Worm (Caenorhabditis elegans): ENCODE measurements around the gene K07C11.7.

ce11 chrV:8217661-8218265, 4.0 kb upstream of the K07C11.7 start, which contains the start of gene K07C11.8:
- TF ChIP-seq klf-2 (GFP tag; conservative IDR thresholded peaks at IDR 0.05) (no peak), flt-1 (GFP tag; IDR thresholded peaks at IDR 0.05) (no peak), ztf-29 (GFP tag; IDR thresholded peaks at IDR 0.05) (no peak)
